Worm (Caenorhabditis elegans) whole organism, late embryonic: ENCODE data around the gene F01D4.8.

Source experiments
- C08G9.2 ChIP-seq: sonication (generic microtip); optimal IDR thresholded peaks from 2 replicates; lab custom pipeline; 2016; ENCODE audit warnings: mild to moderate bottlenecking, missing genetic modification characterization, moderate library complexity, missing compliant biosample characterization
- C38D4.7 ChIP-seq: fragments of 200-800 bp; sonication (Bioruptor generic); optimal IDR thresholded peaks from 2 replicates; lab custom pipeline; 2018; ENCODE audit warnings: mild to moderate bottlenecking, missing genetic modification characterization, moderate library complexity, missing compliant biosample characterization
- F13H6.1 ChIP-seq: sonication (generic microtip); optimal IDR thresholded peaks from 2 replicates; lab custom pipeline; 2016; ENCODE audit warnings: missing genetic modification characterization, missing compliant biosample characterization
- K02D7.2 ChIP-seq: sonication (generic microtip); optimal IDR thresholded peaks from 2 replicates; lab custom pipeline; 2017; ENCODE audit warnings: mild to moderate bottlenecking, missing genetic modification characterization, missing compliant biosample characterization
- K09A11.1 ChIP-seq: sonication (generic microtip); optimal IDR thresholded peaks from 2 replicates; lab custom pipeline; 2017; ENCODE audit warnings: antibody characterized with exemption, mild to moderate bottlenecking, missing genetic modification characterization, missing compliant biosample characterization; ENCODE audit not compliant: insufficient read depth
- T23F11.4 ChIP-seq: fragments of 200-800 bp; sonication (Bioruptor generic); optimal IDR thresholded peaks from 2 replicates; lab custom pipeline; 2018; ENCODE audit warnings: mild to moderate bottlenecking, missing genetic modification characterization, missing compliant biosample characterization
- Y22D7AL.16 ChIP-seq: sonication (generic microtip); optimal IDR thresholded peaks from 2 replicates; lab custom pipeline; 2016; ENCODE audit warnings: missing genetic modification characterization, missing compliant biosample characterization
- ahr-1 ChIP-seq: sonication (generic microtip); optimal IDR thresholded peaks from 2 replicates; lab custom pipeline; 2016; ENCODE audit warnings: missing genetic modification characterization, missing compliant biosample characterization
- ceh-14 ChIP-seq: sonication (generic microtip); optimal IDR thresholded peaks from 2 replicates; lab custom pipeline; 2016; ENCODE audit warnings: missing genotype, missing genetic modification characterization, missing compliant biosample characterization
- ceh-18 ChIP-seq: sonication (generic microtip); optimal IDR thresholded peaks from 2 replicates; lab custom pipeline; 2016; ENCODE audit warnings: missing genetic modification characterization, missing compliant biosample characterization
- ceh-19 ChIP-seq: fragments of 200-800 bp; sonication (Bioruptor generic); optimal IDR thresholded peaks from 2 replicates; lab custom pipeline; 2018; ENCODE audit warnings: mild to moderate bottlenecking, missing genetic modification characterization, missing compliant biosample characterization
- ceh-2 ChIP-seq: sonication (generic microtip); optimal IDR thresholded peaks from 2 replicates; lab custom pipeline; 2016; ENCODE audit warnings: missing genotype, missing genetic modification characterization, missing compliant biosample characterization
- ceh-30 ChIP-seq: fragments of 150-350 bp; optimal IDR thresholded peaks from 2 replicates; lab custom pipeline; 2014; ENCODE audit warnings: missing biosample characterization, missing genetic modification characterization
- ceh-31 ChIP-seq: sonication (generic microtip); optimal IDR thresholded peaks from 2 replicates; lab custom pipeline; 2016; ENCODE audit warnings: missing genetic modification characterization, missing compliant biosample characterization
- ceh-34 ChIP-seq: sonication (generic microtip); optimal IDR thresholded peaks from 2 replicates; lab custom pipeline; 2016; ENCODE audit warnings: mild to moderate bottlenecking, missing genetic modification characterization, missing compliant biosample characterization
- ceh-6 ChIP-seq: fragments of 200-800 bp; sonication (Bioruptor generic); optimal IDR thresholded peaks from 2 replicates; lab custom pipeline; 2018; ENCODE audit warnings: mild to moderate bottlenecking, missing genetic modification characterization, missing compliant biosample characterization
- ceh-9 ChIP-seq: sonication (generic microtip); optimal IDR thresholded peaks from 2 replicates; lab custom pipeline; 2016; ENCODE audit warnings: mild to moderate bottlenecking, missing genetic modification characterization, inconsistent platforms, missing compliant biosample characterization
- che-1 ChIP-seq: sonication (generic microtip); optimal IDR thresholded peaks from 2 replicates; lab custom pipeline; 2016; ENCODE audit warnings: mild to moderate bottlenecking, missing genetic modification characterization, missing compliant biosample characterization
- dmd-4 ChIP-seq: sonication (generic microtip); optimal IDR thresholded peaks from 2 replicates; lab custom pipeline; 2016; ENCODE audit warnings: borderline replicate concordance, missing genetic modification characterization, missing compliant biosample characterization
- elt-2 ChIP-seq: sonication (generic microtip); optimal IDR thresholded peaks from 2 replicates; lab custom pipeline; 2016; ENCODE audit warnings: missing genetic modification reagents, missing genetic modification characterization, missing compliant biosample characterization
- ets-4 ChIP-seq: sonication (generic microtip); optimal IDR thresholded peaks from 2 replicates; lab custom pipeline; 2016; ENCODE audit warnings: missing genetic modification characterization, missing compliant biosample characterization
- fax-1 ChIP-seq: sonication (generic microtip); optimal IDR thresholded peaks from 2 replicates; lab custom pipeline; 2016; ENCODE audit warnings: missing genotype, missing genetic modification characterization, missing compliant biosample characterization
- fkh-10 ChIP-seq: fragments of 150-350 bp; optimal IDR thresholded peaks from 2 replicates; lab custom pipeline; 2014; ENCODE audit warnings: missing biosample characterization, missing genetic modification reagents, missing genetic modification characterization
- fkh-6 ChIP-seq: sonication (generic microtip); optimal IDR thresholded peaks from 2 replicates; lab custom pipeline; 2016; ENCODE audit warnings: missing genetic modification characterization, missing compliant biosample characterization
- gmeb-2 ChIP-seq: sonication (generic microtip); optimal IDR thresholded peaks from 2 replicates; lab custom pipeline; 2016; ENCODE audit warnings: missing genetic modification characterization, inconsistent platforms, missing compliant biosample characterization
- hlh-30 ChIP-seq: sonication (generic microtip); optimal IDR thresholded peaks from 2 replicates; lab custom pipeline; 2017; ENCODE audit warnings: antibody characterized with exemption, missing genetic modification characterization, missing compliant biosample characterization; ENCODE audit not compliant: insufficient read depth
- hlh-8 ChIP-seq: sonication (generic microtip); optimal IDR thresholded peaks from 2 replicates; lab custom pipeline; 2016; ENCODE audit warnings: missing genotype, missing genetic modification characterization, missing compliant biosample characterization
- lin-11 ChIP-seq: fragments of 200-800 bp; sonication (Bioruptor generic); optimal IDR thresholded peaks from 2 replicates; lab custom pipeline; 2018; ENCODE audit warnings: mild to moderate bottlenecking, missing genetic modification characterization, missing compliant biosample characterization
- mec-3 ChIP-seq: sonication (generic microtip); optimal IDR thresholded peaks from 2 replicates; lab custom pipeline; 2016; ENCODE audit warnings: borderline replicate concordance, missing genetic modification characterization, missing compliant biosample characterization
- nfya-1 ChIP-seq: sonication (generic microtip); optimal IDR thresholded peaks from 2 replicates; lab custom pipeline; 2017; ENCODE audit warnings: missing genetic modification characterization, mild to moderate bottlenecking, missing compliant biosample characterization, antibody characterized with exemption, moderate library complexity
- nhr-11 ChIP-seq: fragments of 150-350 bp; optimal IDR thresholded peaks from 2 replicates; lab custom pipeline; 2014; ENCODE audit warnings: missing biosample characterization, missing genetic modification characterization
- nhr-232 ChIP-seq: sonication (generic microtip); optimal IDR thresholded peaks from 2 replicates; lab custom pipeline; 2016; ENCODE audit warnings: missing genetic modification characterization, missing compliant biosample characterization
- odd-2 ChIP-seq: sonication (generic microtip); optimal IDR thresholded peaks from 2 replicates; lab custom pipeline; 2017; ENCODE audit warnings: antibody characterized with exemption, mild to moderate bottlenecking, missing genetic modification characterization, missing compliant biosample characterization
- pat-9 ChIP-seq: fragments of 200-800 bp; sonication (Bioruptor generic); optimal IDR thresholded peaks from 2 replicates; lab custom pipeline; 2018; ENCODE audit warnings: mild to moderate bottlenecking, missing genetic modification characterization, moderate library complexity, missing compliant biosample characterization
- pax-1 ChIP-seq: fragments of 150-350 bp; optimal IDR thresholded peaks from 2 replicates; lab custom pipeline; 2014; ENCODE audit warnings: missing biosample characterization, missing genetic modification characterization
- pha-4 ChIP-seq: fragments of 150-350 bp; optimal IDR thresholded peaks from 2 replicates; lab custom pipeline; 2018; ENCODE audit warnings: missing biosample characterization, missing genetic modification reagents, missing genetic modification characterization
- rnt-1 ChIP-seq: sonication (generic microtip); optimal IDR thresholded peaks from 2 replicates; lab custom pipeline; 2016; ENCODE audit warnings: missing genetic modification characterization, missing compliant biosample characterization
- sox-4 ChIP-seq: sonication (generic microtip); optimal IDR thresholded peaks from 2 replicates; lab custom pipeline; 2017; ENCODE audit warnings: mild to moderate bottlenecking, missing genetic modification characterization, inconsistent platforms, missing compliant biosample characterization
- syd-9 ChIP-seq: sonication (generic microtip); optimal IDR thresholded peaks from 2 replicates; lab custom pipeline; 2016; ENCODE audit warnings: mild to moderate bottlenecking, missing genetic modification characterization, moderate library complexity, missing compliant biosample characterization
- tbx-2 ChIP-seq: sonication (generic microtip); optimal IDR thresholded peaks from 2 replicates; lab custom pipeline; 2016; ENCODE audit warnings: missing genetic modification characterization, missing compliant biosample characterization
- tbx-7 ChIP-seq: sonication (generic microtip); optimal IDR thresholded peaks from 2 replicates; lab custom pipeline; 2016; ENCODE audit warnings: missing genotype, missing genetic modification characterization, missing compliant biosample characterization
- ttx-3 ChIP-seq: sonication (generic microtip); optimal IDR thresholded peaks from 2 replicates; lab custom pipeline; 2016; ENCODE audit warnings: missing genetic modification reagents, missing genetic modification characterization, missing compliant biosample characterization
- unc-3 ChIP-seq, 2 experiments: fragments of 200-800 bp in 1 of 2; sonication (Bioruptor generic) in 1 of 2; sonication (generic microtip) in 1 of 2; conservative IDR thresholded peaks in 1 of 2; optimal IDR thresholded peaks in 1 of 2; 2 replicates each; pipeline versions ENCODE4 v1.3.6 to Lab custom; 2016 to 2022; ENCODE audit warnings: missing compliant biosample characterization in 2 of 2, missing genetic modification characterization in 2 of 2, missing genetic modification reagents in 1 of 2
- unc-42 ChIP-seq: sonication (generic microtip); optimal IDR thresholded peaks from 2 replicates; lab custom pipeline; 2016; ENCODE audit warnings: missing genotype, missing genetic modification characterization, missing compliant biosample characterization
- unc-86 ChIP-seq: sonication (generic microtip); optimal IDR thresholded peaks from 2 replicates; lab custom pipeline; 2016; ENCODE audit warnings: missing genetic modification characterization, missing compliant biosample characterization
- zip-5 ChIP-seq: sonication (generic microtip); optimal IDR thresholded peaks from 2 replicates; lab custom pipeline; 2016; ENCODE audit warnings: missing genetic modification characterization, missing compliant biosample characterization
- ztf-16 ChIP-seq: sonication (generic microtip); optimal IDR thresholded peaks from 2 replicates; lab custom pipeline; 2017; ENCODE audit warnings: missing genetic modification characterization, missing compliant biosample characterization

Gene F01D4.8

DNA sequence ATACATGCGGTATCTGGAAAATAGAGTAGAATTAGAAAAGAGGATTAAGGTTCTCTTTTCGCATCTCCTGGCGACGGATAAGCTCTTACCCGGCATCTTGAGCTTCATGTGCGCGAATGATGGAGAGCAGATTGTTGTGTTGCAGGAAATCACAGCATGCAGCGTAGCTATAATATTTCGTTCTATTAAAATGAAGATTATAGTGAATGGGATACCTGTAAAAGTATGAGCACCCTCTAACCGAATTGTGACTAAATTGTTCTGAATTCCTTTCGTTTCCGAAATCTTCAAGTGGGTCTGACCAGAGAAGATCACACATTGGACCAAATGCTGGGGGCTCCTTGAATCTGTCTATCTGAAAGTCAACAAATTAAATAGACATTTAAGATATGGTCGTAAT lies 45.5 kb upstream of the F01D4.8 start:
- no peak for TF ChIP-seq nhr-11 (tag; lab: Kevin White, UChicago)
- TF ChIP-seq syd-9 (tag; lab: Kevin White, UChicago): no peak
- TF ChIP-seq lin-11 (tag; lab: Kevin White, UChicago): no peak
- TF ChIP-seq ceh-30 (tag; lab: Kevin White, UChicago): no peak
- no peak for TF ChIP-seq Y22D7AL.16 (tag; lab: Kevin White, UChicago)
- TF ChIP-seq tbx-2 (tag; lab: Kevin White, UChicago): no peak
- no peak for TF ChIP-seq K09A11.1 (tag; lab: Kevin White, UChicago)
- no peak for TF ChIP-seq ceh-18 (tag; lab: Kevin White, UChicago)
- TF ChIP-seq hlh-30: no peak
- TF ChIP-seq ztf-16 (tag; lab: Kevin White, UChicago): no peak
- TF ChIP-seq dmd-4: no peak
- no peak for TF ChIP-seq ceh-14 (tag; lab: Kevin White, UChicago)
- TF ChIP-seq K02D7.2 (tag; lab: Kevin White, UChicago): no peak
- TF ChIP-seq ceh-9: no peak
- no peak for TF ChIP-seq pha-4 (tag; lab: Kevin White, UChicago)
- TF ChIP-seq, all 69 proteins: peak for 0

ce11 chrIV:10489409-10489808 lies 36.5 kb upstream of the F01D4.8 start:
- TF ChIP-seq C38D4.7 (no peak), hlh-8 (tag; lab: Kevin White, UChicago) (peak; percentile 3)
- TF ChIP-seq, all 69 proteins: peak for 1

- peak; percentile 19 for TF ChIP-seq syd-9 (tag; lab: Kevin White, UChicago)
- TF ChIP-seq nfya-1: peak; percentile 25
- peak; percentile 66 for TF ChIP-seq fkh-6 (tag; lab: Kevin White, UChicago)
- TF ChIP-seq T23F11.4: no peak
- TF ChIP-seq nhr-232: no peak
- TF ChIP-seq pat-9: no peak
- TF ChIP-seq mec-3 (tag; lab: Kevin White, UChicago): no peak
- TF ChIP-seq tbx-2 (tag; lab: Kevin White, UChicago): peak; percentile 78
- TF ChIP-seq ets-4 (tag; lab: Kevin White, UChicago): peak; percentile 77
- TF ChIP-seq unc-3 (GFP tag; conservative IDR thresholded peaks at IDR 0.05; lab: Robert Waterston, UW): no peak
- no peak for TF ChIP-seq unc-3 (tag; optimal IDR thresholded peaks at IDR 0.05; lab: Kevin White, UChicago)
- TF ChIP-seq C08G9.2 (tag; lab: Kevin White, UChicago): peak; percentile 90
- TF ChIP-seq lin-11 (tag; lab: Kevin White, UChicago): no peak
- peak; percentile 53 for TF ChIP-seq unc-86 (tag; lab: Kevin White, UChicago)
- TF ChIP-seq Y22D7AL.16 (tag; lab: Kevin White, UChicago): peak; percentile 10
- no peak for TF ChIP-seq fkh-10 (GFP tag; lab: Kevin White, UChicago)
- TF ChIP-seq ztf-16 (tag; lab: Kevin White, UChicago): peak; percentile 58
- TF ChIP-seq tbx-7 (tag; lab: Kevin White, UChicago): peak; percentile 85
- TF ChIP-seq F13H6.1 (tag; lab: Kevin White, UChicago): peak; percentile 26
- TF ChIP-seq ceh-34 (tag; lab: Kevin White, UChicago): peak; percentile 18
- peak; percentile 26 for TF ChIP-seq ceh-19 (GFP tag; lab: Kevin White, UChicago)
- peak; percentile 54 for TF ChIP-seq rnt-1 (tag; lab: Kevin White, UChicago)
- TF ChIP-seq gmeb-2 (tag; lab: Kevin White, UChicago): peak; percentile 15
- no peak for TF ChIP-seq ceh-6 (GFP tag; lab: Kevin White, UChicago)
- peak; percentile 61 for TF ChIP-seq fax-1 (tag; lab: Kevin White, UChicago)
- TF ChIP-seq sox-4 (tag; lab: Kevin White, UChicago): no peak
- peak; percentile 91 for TF ChIP-seq ceh-31
- peak; percentile 45 for TF ChIP-seq ttx-3
- TF ChIP-seq ceh-2 (tag; lab: Kevin White, UChicago): peak; percentile 93
- TF ChIP-seq zip-5: peak; percentile 87
- no peak for TF ChIP-seq ceh-18 (tag; lab: Kevin White, UChicago)
- TF ChIP-seq ahr-1 (tag; lab: Kevin White, UChicago): peak; percentile 42
- TF ChIP-seq elt-2 (tag; lab: Kevin White, UChicago): peak; percentile 79
- peak; percentile 17 for TF ChIP-seq unc-42 (tag; lab: Kevin White, UChicago)
- TF ChIP-seq che-1: no peak
- no peak for TF ChIP-seq pha-4 (tag; lab: Kevin White, UChicago)
- TF ChIP-seq odd-2 (tag; lab: Kevin White, UChicago): no peak
- no peak for TF ChIP-seq K02D7.2 (tag; lab: Kevin White, UChicago)
- no peak for TF ChIP-seq pax-1 (tag; lab: Kevin White, UChicago)
These were observed 30.8 kb upstream of the F01D4.8 start, which contains the start of the genes F01D4.5 and ced-5 for ce11 chrIV:10483607-10484117. Gene F01D4.5 (minus strand): TSS chrIV:10483657. Gene ced-5 (plus strand): TSS chrIV:10484110.
